Worm (Caenorhabditis elegans): ENCODE results near the gene kcnl-4.

ce11 chrV:14495493-14495892 is 35.4 kb upstream of the kcnl-4 start:
- TF ChIP-seq nhr-28 (tag; optimal IDR thresholded peaks at IDR 0.05) (no peak), tbx-2 (tag; optimal IDR thresholded peaks at IDR 0.05) (no peak), nfya-1 (tag; optimal IDR thresholded peaks at IDR 0.05; ENCODE audit: insufficient read depth) (no peak), ceh-82 (tag; optimal IDR thresholded peaks at IDR 0.05) (no peak)

Measured in whole organism, L3 larva.